Worm (Caenorhabditis elegans) whole organism, L4 larva: Measurements from ENCODE around the gene clp-10.

Source experiments
- F26F4.8 ChIP-seq: fragments of 200-800 bp; sonication (Bioruptor generic); conservative IDR thresholded peaks from 2 replicates; pipeline ENCODE4 v1.3.6; 2022; ENCODE audit warnings: missing genetic modification characterization, missing compliant biosample characterization
- F37D6.2 ChIP-seq: sonication (generic microtip); optimal IDR thresholded peaks from 2 replicates; lab custom pipeline; 2016; ENCODE audit warnings: mild to moderate bottlenecking, missing genetic modification characterization, missing compliant biosample characterization
- F49E8.2 ChIP-seq: sonication (generic microtip); optimal IDR thresholded peaks from 2 replicates; lab custom pipeline; 2016; ENCODE audit warnings: missing compliant biosample characterization, mild to moderate bottlenecking, missing genetic modification characterization, borderline replicate concordance
- R02D3.7 ChIP-seq: fragments of 150-350 bp; sonication (generic microtip); optimal IDR thresholded peaks from 3 replicates; lab custom pipeline; 2014; ENCODE audit warnings: missing biosample characterization, missing genetic modification characterization
- T20F7.1 ChIP-seq: fragments of 200-800 bp; sonication (Bioruptor generic); optimal IDR thresholded peaks from 2 replicates; lab custom pipeline; 2018; ENCODE audit warnings: mild to moderate bottlenecking, missing genetic modification characterization, missing compliant biosample characterization
- T26A8.4 ChIP-seq: fragments of 200-800 bp; sonication (Bioruptor generic); IDR thresholded peaks from 2 replicates; pipeline ENCODE4 v1.3.6; 2022; ENCODE audit warnings: missing genetic modification characterization, missing compliant biosample characterization
- ZK337.2 ChIP-seq: fragments of 200-800 bp; sonication (Bioruptor generic); IDR thresholded peaks from 2 replicates; pipeline ENCODE4 v1.3.6; 2022; ENCODE audit warnings: missing genetic modification reagents, missing genetic modification characterization, missing compliant biosample characterization
- ZK546.5 ChIP-seq, 2 experiments: sonication (generic microtip); optimal IDR thresholded peaks; 2 replicates each; lab custom pipeline; 2017; ENCODE audit warnings: missing biosample characterization in 2 of 2, missing genetic modification characterization in 2 of 2
- arid-1 ChIP-seq: fragments of 200-800 bp; sonication (Bioruptor generic); conservative IDR thresholded peaks from 2 replicates; pipeline ENCODE4 v1.3.6; 2022; ENCODE audit warnings: missing genetic modification reagents, missing genetic modification characterization, missing compliant biosample characterization
- ceh-20 ChIP-seq: fragments of 200-800 bp; sonication (Bioruptor generic); IDR thresholded peaks from 2 replicates; pipeline ENCODE4 v1.3.6; 2022; ENCODE audit warnings: missing genetic modification reagents, missing genetic modification characterization, missing compliant biosample characterization
- ceh-28 ChIP-seq: fragments of 150-350 bp; optimal IDR thresholded peaks from 2 replicates; lab custom pipeline; 2014; ENCODE audit warnings: missing biosample characterization, missing genetic modification reagents, missing genetic modification characterization
- ceh-62 ChIP-seq: sonication (generic microtip); optimal IDR thresholded peaks from 2 replicates; lab custom pipeline; 2017; ENCODE audit warnings: missing biosample characterization, missing genetic modification characterization
- ces-1 ChIP-seq: fragments of 150-350 bp; sonication (generic microtip); optimal IDR thresholded peaks from 4 replicates; lab custom pipeline; 2014; ENCODE audit warnings: missing biosample characterization, missing genetic modification reagents, missing genetic modification characterization
- ctbp-1 ChIP-seq: fragments of 200-800 bp; sonication (Bioruptor generic); IDR thresholded peaks from 2 replicates; pipeline ENCODE4 v1.3.6; 2022; ENCODE audit warnings: missing genetic modification reagents, missing genetic modification characterization, missing compliant biosample characterization
- daf-12 ChIP-seq: fragments of 150-350 bp; optimal IDR thresholded peaks from 2 replicates; lab custom pipeline; 2014; ENCODE audit warnings: missing biosample characterization, missing genetic modification reagents, missing genetic modification characterization
- dmd-6 ChIP-seq: fragments of 200-800 bp; sonication (Bioruptor generic); IDR thresholded peaks from 2 replicates; pipeline ENCODE4 v1.3.6; 2022; ENCODE audit warnings: missing genetic modification reagents, missing genetic modification characterization, missing compliant biosample characterization
- dmd-8 ChIP-seq: fragments of 200-800 bp; sonication (Bioruptor generic); IDR thresholded peaks from 2 replicates; pipeline ENCODE4 v1.3.6; 2022; ENCODE audit warnings: missing genetic modification characterization, missing compliant biosample characterization
- egl-43 ChIP-seq: fragments of 200-800 bp; sonication (Bioruptor generic); IDR thresholded peaks from 2 replicates; pipeline ENCODE4 v1.3.6; 2022; ENCODE audit warnings: missing genetic modification reagents, missing genetic modification characterization, missing compliant biosample characterization
- gei-8 ChIP-seq: fragments of 200-800 bp; sonication (Bioruptor generic); optimal IDR thresholded peaks from 2 replicates; lab custom pipeline; 2018; ENCODE audit warnings: mild to moderate bottlenecking, missing genetic modification characterization, missing compliant biosample characterization
- hif-1 ChIP-seq, 2 experiments: sonication (generic microtip); optimal IDR thresholded peaks; 2 replicates each; lab custom pipeline; 2016 to 2017; ENCODE audit warnings: missing compliant biosample characterization in 2 of 2, missing genetic modification characterization in 2 of 2, missing genetic modification reagents in 2 of 2, missing genotype in 2 of 2, mild to moderate bottlenecking in 1 of 2
- hlh-11 ChIP-seq: fragments of 200-800 bp; sonication (Bioruptor generic); optimal IDR thresholded peaks from 2 replicates; lab custom pipeline; 2018; ENCODE audit warnings: mild to moderate bottlenecking, missing genetic modification characterization, missing compliant biosample characterization
- hlh-30 ChIP-seq: sonication (generic microtip); optimal IDR thresholded peaks from 2 replicates; lab custom pipeline; 2017; ENCODE audit warnings: antibody characterized with exemption, mild to moderate bottlenecking, missing genetic modification characterization, missing compliant biosample characterization; ENCODE audit not compliant: insufficient read depth
- lim-7 ChIP-seq: fragments of 200-800 bp; sonication (Bioruptor generic); IDR thresholded peaks from 2 replicates; pipeline ENCODE4 v1.3.6; 2022; ENCODE audit warnings: missing genetic modification characterization, missing compliant biosample characterization
- lin-1 ChIP-seq: fragments of 200-800 bp; sonication (Bioruptor generic); IDR thresholded peaks from 2 replicates; pipeline ENCODE4 v1.3.6; 2022; ENCODE audit warnings: missing genetic modification reagents, missing genetic modification characterization, missing compliant biosample characterization
- lin-39 ChIP-seq: fragments of 150-350 bp; optimal IDR thresholded peaks from 2 replicates; lab custom pipeline; 2014; ENCODE audit warnings: missing biosample characterization, missing genetic modification reagents, missing genetic modification characterization
- madf-9 ChIP-seq: fragments of 200-800 bp; sonication (Bioruptor generic); conservative IDR thresholded peaks from 2 replicates; pipeline ENCODE4 v1.3.6; 2022; ENCODE audit warnings: missing genetic modification reagents, missing genetic modification characterization, missing compliant biosample characterization
- mdl-1 ChIP-seq, 2 experiments: fragments of 150-350 bp in 1 of 2; sonication (generic microtip) in 1 of 2; optimal IDR thresholded peaks; 2 replicates each; lab custom pipeline; 2014 to 2017; ENCODE audit warnings: missing biosample characterization in 2 of 2, missing genetic modification characterization in 2 of 2
- mxl-2 ChIP-seq: fragments of 200-800 bp; sonication (Bioruptor generic); conservative IDR thresholded peaks from 2 replicates; pipeline ENCODE4 v1.3.6; 2022; ENCODE audit warnings: missing genetic modification reagents, missing genetic modification characterization, missing compliant biosample characterization
- mxl-3 ChIP-seq: fragments of 200-800 bp; sonication (Bioruptor generic); optimal IDR thresholded peaks from 2 replicates; lab custom pipeline; 2018; ENCODE audit warnings: mild to moderate bottlenecking, missing genetic modification characterization, missing compliant biosample characterization
- nhr-25 ChIP-seq: sonication (generic microtip); optimal IDR thresholded peaks from 2 replicates; lab custom pipeline; 2017; ENCODE audit warnings: missing genetic modification characterization, mild to moderate bottlenecking, missing compliant biosample characterization, antibody characterized with exemption, moderate library complexity, borderline replicate concordance; ENCODE audit not compliant: insufficient read depth
- nhr-28 ChIP-seq: fragments of 150-350 bp; optimal IDR thresholded peaks from 2 replicates; lab custom pipeline; 2014; ENCODE audit warnings: missing biosample characterization, missing genetic modification characterization
- nhr-77 ChIP-seq: fragments of 150-350 bp; optimal IDR thresholded peaks from 2 replicates; lab custom pipeline; 2014; ENCODE audit warnings: missing biosample characterization, missing genetic modification characterization
- php-3 ChIP-seq: fragments of 200-800 bp; sonication (Bioruptor generic); IDR thresholded peaks from 2 replicates; pipeline ENCODE4 v1.3.6; 2022; ENCODE audit warnings: missing genetic modification reagents, missing genetic modification characterization, missing compliant biosample characterization
- set-16 ChIP-seq: fragments of 200-800 bp; sonication (Bioruptor generic); IDR thresholded peaks from 2 replicates; pipeline ENCODE4 v1.3.6; 2022; ENCODE audit warnings: missing genetic modification reagents, missing genetic modification characterization, missing compliant biosample characterization
- spr-3 ChIP-seq: fragments of 200-800 bp; sonication (Bioruptor generic); optimal IDR thresholded peaks from 2 replicates; lab custom pipeline; 2018; ENCODE audit warnings: mild to moderate bottlenecking, missing genetic modification characterization, missing compliant biosample characterization
- unc-39 ChIP-seq: sonication (generic microtip); optimal IDR thresholded peaks from 2 replicates; lab custom pipeline; 2017; ENCODE audit warnings: missing biosample characterization, missing genetic modification characterization
- unc-62 ChIP-seq, 3 experiments: fragments of 150-350 bp in 1 of 3; sonication (generic microtip); optimal IDR thresholded peaks in 2 of 3; peaks in 1 of 3; 1 replicate in 1 of 3; 2 replicates in 2 of 3; lab custom pipeline; 2014 to 2017; ENCODE audit warnings: missing biosample characterization in 3 of 3, missing genetic modification characterization in 3 of 3, missing genetic modification reagents in 3 of 3, missing genotype in 1 of 3
- vab-7 ChIP-seq: fragments of 200-800 bp; sonication (Bioruptor generic); IDR thresholded peaks from 2 replicates; pipeline ENCODE4 v1.3.6; 2022; ENCODE audit warnings: missing genetic modification reagents, missing genetic modification characterization, missing compliant biosample characterization
- zag-1 ChIP-seq: fragments of 150-350 bp; optimal IDR thresholded peaks from 2 replicates; lab custom pipeline; 2014; ENCODE audit warnings: missing biosample characterization, missing genetic modification characterization
- zfp-3 ChIP-seq: fragments of 200-800 bp; sonication (Bioruptor generic); conservative IDR thresholded peaks from 2 replicates; pipeline ENCODE4 v1.3.6; 2022; ENCODE audit warnings: missing genetic modification reagents, missing genetic modification characterization, missing compliant biosample characterization
- zip-2 ChIP-seq: fragments of 150-350 bp; optimal IDR thresholded peaks from 2 replicates; lab custom pipeline; 2014; ENCODE audit warnings: missing biosample characterization, missing genetic modification characterization
- ztf-7 ChIP-seq: fragments of 150-350 bp; optimal IDR thresholded peaks from 2 replicates; lab custom pipeline; 2014; ENCODE audit warnings: missing biosample characterization, missing genetic modification characterization

The clp-10 gene

ce11 chrIII:25582-25996, 12.4 kb downstream of the clp-10 start (continued):
- TF ChIP-seq arid-1 (GFP tag; lab: Robert Waterston, UW), result peak; percentile 65; the same call in 1 of the 2 replicates
- TF ChIP-seq egl-43, result peak; percentile 84
- TF ChIP-seq ceh-28 (tag; lab: Kevin White, UChicago), result no peak
- TF ChIP-seq ceh-62 (tag; lab: Kevin White, UChicago), result no peak
- peak; percentile 68 for TF ChIP-seq ceh-20 (GFP tag; lab: Robert Waterston, UW)
- TF ChIP-seq dmd-6, result peak; percentile 47
- peak; percentile 51; the same call in 1 of the 2 replicates for TF ChIP-seq dmd-8
- peak; percentile 83 for TF ChIP-seq ctbp-1 (GFP tag; lab: Robert Waterston, UW)

ce11 chrIII:23862-24261, 14.2 kb downstream of the clp-10 start, which contains the start of gene H10E21.5:
Gene H10E21.5 (minus strand): TSS chrIII:23962.
- TF ChIP-seq lim-7 (GFP tag; lab: Robert Waterston, UW), result no peak
- no peak for TF ChIP-seq zip-2 (tag; lab: Kevin White, UChicago)
- TF ChIP-seq T26A8.4 (GFP tag; lab: Robert Waterston, UW), result no peak
- no peak for TF ChIP-seq nhr-25 (tag; lab: Kevin White, UChicago)
- no peak for TF ChIP-seq ces-1 (GFP tag; lab: Kevin White, UChicago)
- TF ChIP-seq ZK546.5 (tag; optimal IDR thresholded peaks at IDR 0.05; lab: Kevin White, UChicago), result no peak
- TF ChIP-seq daf-12 (tag; lab: Kevin White, UChicago), result no peak
- TF ChIP-seq unc-62 (GFP tag; optimal IDR thresholded peaks at IDR 0.05 in 1 of 2; lab: Kevin White, UChicago), result no peak
- TF ChIP-seq unc-62 (tag; optimal IDR thresholded peaks at IDR 0.05; lab: Kevin White, UChicago), result no peak
- TF ChIP-seq nhr-77, result no peak
- no peak for TF ChIP-seq gei-8
- TF ChIP-seq mxl-3 (GFP tag; lab: Kevin White, UChicago), result no peak
- TF ChIP-seq hlh-11 (tag; lab: Kevin White, UChicago), result no peak
- TF ChIP-seq hlh-30 (tag; lab: Kevin White, UChicago), result no peak
- no peak for TF ChIP-seq dmd-8
- TF ChIP-seq R02D3.7 (tag; lab: Kevin White, UChicago), result no peak
- no peak for TF ChIP-seq lin-39 (tag; lab: Kevin White, UChicago)
- TF ChIP-seq ztf-7, result no peak
- TF ChIP-seq ZK337.2 (GFP tag; lab: Robert Waterston, UW), result no peak
- no peak for TF ChIP-seq vab-7 (GFP tag; lab: Robert Waterston, UW)
- TF ChIP-seq, all 104 proteins: peak for 0

ce11 chrIII:21276-21675, 16.7 kb downstream of the clp-10 start:
- TF ChIP-seq php-3 (GFP tag; lab: Robert Waterston, UW) (no peak), zag-1 (tag; lab: Kevin White, UChicago) (no peak), spr-3 (GFP tag; lab: Kevin White, UChicago) (no peak), set-16 (GFP tag; lab: Robert Waterston, UW) (peak; percentile 68), T20F7.1 (GFP tag; lab: Kevin White, UChicago) (no peak)

- no peak for TF ChIP-seq hlh-11 (tag; lab: Kevin White, UChicago)
- no peak for TF ChIP-seq mxl-2 (GFP tag; lab: Robert Waterston, UW)
- no peak for TF ChIP-seq F49E8.2 (tag; lab: Kevin White, UChicago)
- no peak for TF ChIP-seq php-3 (GFP tag; lab: Robert Waterston, UW)
- no peak for TF ChIP-seq F37D6.2 (tag; lab: Kevin White, UChicago)
- no peak for TF ChIP-seq ceh-28 (tag; lab: Kevin White, UChicago)
- TF ChIP-seq unc-62 (GFP tag; optimal IDR thresholded peaks at IDR 0.05 in 1 of 2; lab: Kevin White, UChicago), result no peak
- TF ChIP-seq unc-62 (tag; optimal IDR thresholded peaks at IDR 0.05; lab: Kevin White, UChicago), result no peak
- no peak for TF ChIP-seq lin-1
- no peak for TF ChIP-seq nhr-28
- no peak for TF ChIP-seq madf-9 (GFP tag; lab: Robert Waterston, UW)
- no peak for TF ChIP-seq mdl-1 (tag; optimal IDR thresholded peaks at IDR 0.05; lab: Kevin White, UChicago)
- TF ChIP-seq F26F4.8 (GFP tag; lab: Robert Waterston, UW), result no peak
- no peak for TF ChIP-seq unc-39
- no peak for TF ChIP-seq zfp-3 (GFP tag; lab: Robert Waterston, UW)
- TF ChIP-seq dmd-8, result no peak
- TF ChIP-seq set-16 (GFP tag; lab: Robert Waterston, UW), result no peak
- no peak for TF ChIP-seq hif-1 (tag; optimal IDR thresholded peaks at IDR 0.05; lab: Kevin White, UChicago)
Measured at ce11 chrIII:19509-19908, 18.5 kb downstream of the clp-10 start, which contains the start of gene H10E21.4. Gene H10E21.4 (minus strand): TSS chrIII:19675.
